Fruit fly (Drosophila melanogaster) whole organism, prepupa: ENCODE measurements around the gene lute.

Experiments used
- Blimp-1 ChIP-seq: fragments of 200-800 bp; sonication (Bioruptor generic); optimal IDR thresholded peaks from 3 replicates; lab custom pipeline; 2017; ENCODE audit warnings: missing biosample characterization, missing genetic modification characterization, mild to moderate bottlenecking, moderate library complexity, missing genetic modification reagents
- CG10631 ChIP-seq: fragments of 200-800 bp; sonication (Bioruptor generic); optimal IDR thresholded peaks from 2 replicates; lab custom pipeline; 2016; ENCODE audit warnings: missing biosample characterization, missing genetic modification characterization
- CG10669 ChIP-seq: fragments of 200-800 bp; sonication (Bioruptor generic); optimal IDR thresholded peaks from 3 replicates; lab custom pipeline; 2018; ENCODE audit warnings: missing biosample characterization, mild to moderate bottlenecking, missing genetic modification characterization, moderate library complexity
- CG11294 ChIP-seq: fragments of 200-800 bp; sonication (Bioruptor generic); IDR thresholded peaks from 2 replicates; pipeline ENCODE4 v1.3.6; 2022; ENCODE audit warnings: missing biosample characterization, missing genetic modification characterization
- CG1621 ChIP-seq: fragments of 200-800 bp; sonication (Bioruptor generic); optimal IDR thresholded peaks from 3 replicates; lab custom pipeline; 2018; ENCODE audit warnings: missing biosample characterization, mild to moderate bottlenecking, missing genetic modification characterization
- CG3032 ChIP-seq: fragments of 200-800 bp; optimal IDR thresholded peaks from 2 replicates; lab custom pipeline; 2019; ENCODE audit warnings: missing biosample characterization, mild to moderate bottlenecking, missing genetic modification characterization, moderate library complexity
- CG31627 ChIP-seq: fragments of 200-800 bp; sonication (Bioruptor generic); optimal IDR thresholded peaks from 3 replicates; lab custom pipeline; 2016; ENCODE audit warnings: missing biosample characterization, missing genetic modification characterization
- CG32006 ChIP-seq: fragments of 200-800 bp; sonication (Bioruptor generic); optimal IDR thresholded peaks from 3 replicates; lab custom pipeline; 2017; ENCODE audit warnings: missing biosample characterization, mild to moderate bottlenecking, missing genetic modification characterization
- CG34406 ChIP-seq: fragments of 200-800 bp; sonication (Bioruptor generic); optimal IDR thresholded peaks from 3 replicates; lab custom pipeline; 2016; ENCODE audit warnings: missing biosample characterization, missing genetic modification characterization
- CG4318 ChIP-seq: fragments of 200-800 bp; sonication (Bioruptor generic); optimal IDR thresholded peaks from 3 replicates; lab custom pipeline; 2017; ENCODE audit warnings: missing biosample characterization, mild to moderate bottlenecking, missing genetic modification characterization
- CG6163 ChIP-seq: fragments of 200-800 bp; sonication (Bioruptor generic); IDR thresholded peaks from 3 replicates; pipeline ENCODE4 v1.3.6; 2022; ENCODE audit warnings: missing biosample characterization, missing genetic modification characterization
- CG6276 ChIP-seq: fragments of 200-800 bp; sonication (Bioruptor generic); optimal IDR thresholded peaks from 2 replicates; lab custom pipeline; 2017; ENCODE audit warnings: missing biosample characterization, mild to moderate bottlenecking, missing genetic modification characterization
- CG6792 ChIP-seq: fragments of 200-800 bp; sonication (Bioruptor generic); optimal IDR thresholded peaks from 3 replicates; lab custom pipeline; 2016; ENCODE audit warnings: missing biosample characterization, missing genetic modification characterization
- CG6808 ChIP-seq: fragments of 200-800 bp; sonication (Bioruptor generic); optimal IDR thresholded peaks from 3 replicates; lab custom pipeline; 2017; ENCODE audit warnings: missing biosample characterization, missing genetic modification characterization, mild to moderate bottlenecking, moderate library complexity, missing genetic modification reagents
- CG6854 ChIP-seq: fragments of 200-800 bp; sonication (Bioruptor generic); optimal IDR thresholded peaks from 2 replicates; lab custom pipeline; 2017; ENCODE audit warnings: missing biosample characterization, mild to moderate bottlenecking, missing genetic modification characterization
- CG7368 ChIP-seq: fragments of 200-800 bp; sonication (Bioruptor generic); optimal IDR thresholded peaks from 3 replicates; lab custom pipeline; 2016; ENCODE audit warnings: missing biosample characterization, missing genetic modification characterization
- CG8119 ChIP-seq: fragments of 200-800 bp; sonication (Bioruptor generic); IDR thresholded peaks from 3 replicates; pipeline ENCODE4 v1.3.6; 2022; ENCODE audit warnings: missing biosample characterization, missing genetic modification characterization
- CG8319 ChIP-seq: fragments of 200-800 bp; sonication (Bioruptor generic); optimal IDR thresholded peaks from 3 replicates; lab custom pipeline; 2016; ENCODE audit warnings: missing biosample characterization, missing genetic modification characterization
- CG8632 ChIP-seq: fragments of 200-800 bp; sonication (Bioruptor generic); optimal IDR thresholded peaks from 3 replicates; lab custom pipeline; 2016; ENCODE audit warnings: missing biosample characterization, missing genetic modification characterization
- CG9139 ChIP-seq: fragments of 200-800 bp; sonication (Bioruptor generic); optimal IDR thresholded peaks from 3 replicates; lab custom pipeline; 2017; ENCODE audit warnings: missing biosample characterization, mild to moderate bottlenecking, missing genetic modification characterization
- Eip75B ChIP-seq: fragments of 200-800 bp; sonication (Bioruptor generic); optimal IDR thresholded peaks from 3 replicates; lab custom pipeline; 2016; ENCODE audit warnings: missing biosample characterization, missing genetic modification characterization
- Eip78C ChIP-seq: fragments of 200-800 bp; sonication (Bioruptor generic); peaks from one replicate; lab custom pipeline; 2016; ENCODE audit warnings: missing biosample characterization, missing genetic modification characterization
- Ets21C ChIP-seq: fragments of 200-800 bp; sonication (Bioruptor generic); optimal IDR thresholded peaks from 3 replicates; lab custom pipeline; 2016; ENCODE audit warnings: missing biosample characterization, missing genetic modification characterization
- Ets96B ChIP-seq: fragments of 200-800 bp; optimal IDR thresholded peaks from 2 replicates; lab custom pipeline; 2019; ENCODE audit warnings: missing biosample characterization, mild to moderate bottlenecking, missing genetic modification characterization, moderate library complexity
- Gug ChIP-seq: fragments of 200-800 bp; sonication (Bioruptor generic); IDR thresholded peaks from 2 replicates; pipeline ENCODE4 v1.3.6; 2022; ENCODE audit warnings: missing biosample characterization, missing genetic modification characterization
- Hr38 ChIP-seq: sonication (Bioruptor generic); optimal IDR thresholded peaks from 2 replicates; lab custom pipeline; 2016; ENCODE audit warnings: missing biosample characterization, missing genetic modification characterization
- Hr39 ChIP-seq: fragments of 200-800 bp; sonication (Bioruptor generic); optimal IDR thresholded peaks from 2 replicates; lab custom pipeline; 2016; ENCODE audit warnings: missing biosample characterization, missing genetic modification characterization
- Lpt ChIP-seq: fragments of 200-800 bp; sonication (Bioruptor generic); optimal IDR thresholded peaks from 3 replicates; lab custom pipeline; 2016; ENCODE audit warnings: missing biosample characterization, missing genetic modification characterization
- OdsH ChIP-seq: fragments of 200-800 bp; sonication (Bioruptor generic); optimal IDR thresholded peaks from 3 replicates; lab custom pipeline; 2016; ENCODE audit warnings: missing biosample characterization, missing genetic modification characterization
- Smox ChIP-seq: fragments of 200-800 bp; sonication (Bioruptor generic); optimal IDR thresholded peaks from 3 replicates; lab custom pipeline; 2016; ENCODE audit warnings: missing biosample characterization, missing genetic modification characterization
- Sox14 ChIP-seq: fragments of 200-800 bp; sonication (Bioruptor generic); optimal IDR thresholded peaks from 3 replicates; lab custom pipeline; 2016; ENCODE audit warnings: missing biosample characterization, missing genetic modification characterization
- acj6 ChIP-seq: fragments of 200-800 bp; sonication (Bioruptor generic); optimal IDR thresholded peaks from 3 replicates; lab custom pipeline; 2016; ENCODE audit warnings: missing biosample characterization, missing genetic modification characterization
- cyc ChIP-seq: fragments of 200-800 bp; sonication (Bioruptor generic); optimal IDR thresholded peaks from 3 replicates; lab custom pipeline; 2016; ENCODE audit warnings: missing biosample characterization, missing genetic modification characterization
- dac ChIP-seq: fragments of 200-800 bp; sonication (Bioruptor generic); optimal IDR thresholded peaks from 2 replicates; lab custom pipeline; 2017; ENCODE audit warnings: missing biosample characterization, mild to moderate bottlenecking, missing genetic modification characterization
- dsx ChIP-seq: fragments of 200-800 bp; optimal IDR thresholded peaks from 3 replicates; lab custom pipeline; 2019; ENCODE audit warnings: missing biosample characterization, mild to moderate bottlenecking, missing genetic modification characterization, moderate library complexity; ENCODE audit not compliant: poor library complexity, severe bottlenecking
- eg ChIP-seq: fragments of 200-800 bp; sonication (Bioruptor generic); IDR thresholded peaks from 3 replicates; pipeline ENCODE4 v1.3.6; 2022; ENCODE audit warnings: missing biosample characterization, missing genetic modification characterization
- fd59A ChIP-seq: fragments of 200-800 bp; sonication (Bioruptor generic); optimal IDR thresholded peaks from 2 replicates; lab custom pipeline; 2017; ENCODE audit warnings: missing biosample characterization, mild to moderate bottlenecking, missing genetic modification characterization, missing genetic modification reagents
- fd85E ChIP-seq: fragments of 200-800 bp; sonication (Bioruptor generic); optimal IDR thresholded peaks from 3 replicates; lab custom pipeline; 2016; ENCODE audit warnings: missing biosample characterization, missing genetic modification characterization
- fkh ChIP-seq: fragments of 200-800 bp; sonication (Bioruptor generic); optimal IDR thresholded peaks from 3 replicates; lab custom pipeline; 2017; ENCODE audit warnings: missing biosample characterization, mild to moderate bottlenecking, missing genetic modification characterization, moderate library complexity
- net ChIP-seq: fragments of 200-800 bp; sonication (Bioruptor generic); optimal IDR thresholded peaks from 3 replicates; lab custom pipeline; 2016; ENCODE audit warnings: missing biosample characterization, missing genetic modification characterization
- pdm3 ChIP-seq: fragments of 200-800 bp; sonication (Bioruptor generic); optimal IDR thresholded peaks from 3 replicates; lab custom pipeline; 2016; ENCODE audit warnings: missing biosample characterization, missing genetic modification characterization
- salr ChIP-seq, 2 experiments: fragments of 200-800 bp; sonication (Bioruptor generic); optimal IDR thresholded peaks; 3 replicates each; lab custom pipeline; 2016 to 2018; ENCODE audit warnings: missing biosample characterization in 2 of 2, missing genetic modification characterization in 2 of 2, mild to moderate bottlenecking in 1 of 2
- spab ChIP-seq: fragments of 200-800 bp; sonication (Bioruptor generic); optimal IDR thresholded peaks from 2 replicates; lab custom pipeline; 2017; ENCODE audit warnings: missing biosample characterization, mild to moderate bottlenecking, missing genetic modification characterization, missing genetic modification reagents
- ss ChIP-seq, 2 experiments: fragments of 200-800 bp; sonication (Bioruptor generic); optimal IDR thresholded peaks; 2 replicates in 1 of 2; 3 replicates in 1 of 2; lab custom pipeline; 2017 to 2018; ENCODE audit warnings: mild to moderate bottlenecking in 2 of 2, missing biosample characterization in 2 of 2, missing genetic modification characterization in 2 of 2, moderate library complexity in 1 of 2
- svp ChIP-seq: fragments of 200-800 bp; sonication (Bioruptor generic); peaks from one replicate; lab custom pipeline; 2016; ENCODE audit warnings: missing biosample characterization, missing genetic modification characterization
- topi ChIP-seq: fragments of 200-800 bp; sonication (Bioruptor generic); optimal IDR thresholded peaks from 3 replicates; lab custom pipeline; 2016; ENCODE audit warnings: missing biosample characterization, missing genetic modification characterization

The lute gene

dm6 chr3R:17386168-17386819, 6.5 kb downstream of the lute start (continued):
- peak; percentile 58 for TF ChIP-seq fd59A (GFP tag; lab: Kevin White, UChicago)
- peak; percentile 79 for TF ChIP-seq Gug
- peak; percentile 66 for TF ChIP-seq CG3032
- peak; percentile 64 for TF ChIP-seq net (GFP tag; lab: Kevin White, UChicago)
- peak; percentile 34 for TF ChIP-seq CG9139 (GFP tag; lab: Kevin White, UChicago)
- no peak for TF ChIP-seq Hr38 (GFP tag; lab: Kevin White, UChicago)
- TF ChIP-seq Eip75B (GFP tag; lab: Kevin White, UChicago) = peak; percentile 81
- TF ChIP-seq CG1621 (tag; lab: Kevin White, UChicago) = peak; percentile 51
- peak; percentile 81 for TF ChIP-seq CG10631 (GFP tag; lab: Kevin White, UChicago)
- TF ChIP-seq CG8319 (GFP tag; lab: Kevin White, UChicago) = peak; percentile 51
- peak; percentile 90 for TF ChIP-seq CG8119 (GFP tag; lab: Robert Waterston, UW)
- TF ChIP-seq OdsH (GFP tag; lab: Kevin White, UChicago) = peak; percentile 79
- TF ChIP-seq CG31627 (GFP tag; lab: Kevin White, UChicago) = peak; percentile 74
- peak; percentile 77 for TF ChIP-seq topi
- peak; percentile 35 to 65 for TF ChIP-seq ss (GFP tag; optimal IDR thresholded peaks at IDR 0.05; lab: Kevin White, UChicago)
- TF ChIP-seq Eip78C = peak; percentile 91
- TF ChIP-seq Ets96B (tag; lab: Kevin White, UChicago) = peak; percentile 73
- TF ChIP-seq Sox14 (GFP tag; lab: Kevin White, UChicago) = peak; percentile 68
- peak; percentile 49 to 71 for TF ChIP-seq salr (GFP tag; optimal IDR thresholded peaks at IDR 0.05; lab: Kevin White, UChicago)
- TF ChIP-seq Lpt (GFP tag; lab: Kevin White, UChicago) = peak; percentile 63
- TF ChIP-seq CG6854 (GFP tag; lab: Kevin White, UChicago) = peak; percentile 59
- TF ChIP-seq Smox (GFP tag; lab: Kevin White, UChicago) = peak; percentile 64
- TF ChIP-seq, all 60 proteins: peak for 58

- TF ChIP-seq Blimp-1 (GFP tag; lab: Kevin White, UChicago) (peak; percentile 85), svp (GFP tag; lab: Kevin White, UChicago) (peak; percentile 97), fkh (GFP tag; lab: Kevin White, UChicago) (peak; percentile 96), spab (GFP tag; lab: Kevin White, UChicago) (peak; percentile 83), CG6808 (GFP tag; lab: Kevin White, UChicago) (peak; percentile 86), CG32006 (GFP tag; lab: Kevin White, UChicago) (peak; percentile 95), Smox (GFP tag; lab: Kevin White, UChicago) (peak; percentile 95), acj6 (peak; percentile 96), Ets21C (GFP tag; lab: Kevin White, UChicago) (peak; percentile 97), CG1621 (tag; lab: Kevin White, UChicago) (peak; percentile 87), CG8632 (peak; percentile 93), ss (GFP tag; optimal IDR thresholded peaks at IDR 0.05; lab: Kevin White, UChicago) (peak; percentile 69 to 89), dac (peak; percentile 75), pdm3 (GFP tag; lab: Kevin White, UChicago) (peak; percentile 98), dsx (peak; percentile 91), fd85E (GFP tag; lab: Kevin White, UChicago) (peak; percentile 69), Hr38 (GFP tag; lab: Kevin White, UChicago) (peak; percentile 32), CG4318 (GFP tag; lab: Kevin White, UChicago) (peak; percentile 93), CG34406 (GFP tag; lab: Kevin White, UChicago) (peak; percentile 94), CG31627 (GFP tag; lab: Kevin White, UChicago) (peak; percentile 98), salr (GFP tag; optimal IDR thresholded peaks at IDR 0.05; lab: Kevin White, UChicago) (peak; percentile 77 to 93), CG7368 (GFP tag; lab: Kevin White, UChicago) (peak; percentile 93), CG6163 (GFP tag; lab: Robert Waterston, UW) (peak; percentile 91), CG8119 (GFP tag; lab: Robert Waterston, UW) (peak; percentile 88), CG6276 (GFP tag; lab: Kevin White, UChicago) (peak; percentile 79), CG6854 (GFP tag; lab: Kevin White, UChicago) (peak; percentile 73), fd59A (GFP tag; lab: Kevin White, UChicago) (peak; percentile 87), CG10669 (GFP tag; lab: Kevin White, UChicago) (peak; percentile 94), Ets96B (tag; lab: Kevin White, UChicago) (peak; percentile 92), cyc (peak; percentile 98), Hr39 (GFP tag; lab: Kevin White, UChicago) (peak; percentile 98), eg (GFP tag; lab: Robert Waterston, UW) (peak; percentile 89), net (GFP tag; lab: Kevin White, UChicago) (peak; percentile 92), CG8319 (GFP tag; lab: Kevin White, UChicago) (peak; percentile 92), Gug (peak; percentile 87), CG11294 (peak; percentile 89), CG6792 (GFP tag; lab: Kevin White, UChicago) (peak; percentile 93)
These were observed 11.6 kb downstream of the lute start, which contains the start of the genes Brf and sds22 for dm6 chr3R:17391313-17391845. Gene Brf, minus strand, starts transcription at chr3R:17391337. Gene sds22, plus strand, starts transcription at chr3R:17391594.
